Worm (Caenorhabditis elegans) whole organism, young adult: ENCODE measurements around the gene str-240.

ENCODE experiments used
- B0019.2 ChIP-seq: fragments of 200-800 bp; sonication (Bioruptor generic); conservative IDR thresholded peaks from 2 replicates; pipeline ENCODE4 v1.3.6; 2022; ENCODE audit warnings: missing genetic modification reagents, missing genetic modification characterization, missing compliant biosample characterization
- C06A6.2 ChIP-seq: fragments of 200-800 bp; sonication (Bioruptor generic); conservative IDR thresholded peaks from 2 replicates; pipeline ENCODE4 v1.3.6; 2022; ENCODE audit warnings: missing genetic modification characterization, missing compliant biosample characterization
- C17E4.6 ChIP-seq: fragments of 200-800 bp; sonication (Bioruptor generic); IDR thresholded peaks from 2 replicates; pipeline ENCODE4 v1.3.6; 2022; ENCODE audit warnings: missing genetic modification reagents, missing genetic modification characterization, missing compliant biosample characterization
- Y53F4B.3 ChIP-seq: fragments of 200-800 bp; sonication (Bioruptor generic); IDR thresholded peaks from 2 replicates; pipeline ENCODE4 v1.3.6; 2022; ENCODE audit warnings: missing genetic modification reagents, missing genetic modification characterization, missing compliant biosample characterization
- Y67H2A.10 ChIP-seq: fragments of 200-800 bp; sonication (Bioruptor generic); conservative IDR thresholded peaks from 2 replicates; pipeline ENCODE4 v1.3.6; 2022; ENCODE audit warnings: missing genetic modification reagents, missing genetic modification characterization, missing compliant biosample characterization
- aptf-2 ChIP-seq: fragments of 200-800 bp; sonication (Bioruptor generic); conservative IDR thresholded peaks from 2 replicates; pipeline ENCODE4 v1.3.6; 2022; ENCODE audit warnings: missing genetic modification reagents, missing genetic modification characterization, missing compliant biosample characterization
- attf-3 ChIP-seq: fragments of 200-800 bp; sonication (Bioruptor generic); conservative IDR thresholded peaks from 2 replicates; pipeline ENCODE4 v1.3.6; 2022; ENCODE audit warnings: missing genetic modification reagents, missing genetic modification characterization, missing compliant biosample characterization
- attf-5 ChIP-seq: fragments of 200-800 bp; sonication (Bioruptor generic); optimal IDR thresholded peaks from 2 replicates; lab custom pipeline; 2018; ENCODE audit warnings: mild to moderate bottlenecking, missing genetic modification characterization, missing compliant biosample characterization
- ccch-3 ChIP-seq: fragments of 200-800 bp; sonication (Bioruptor generic); optimal IDR thresholded peaks from 2 replicates; lab custom pipeline; 2018; ENCODE audit warnings: mild to moderate bottlenecking, missing genetic modification characterization, missing compliant biosample characterization
- ceh-100 ChIP-seq: fragments of 200-800 bp; sonication (Bioruptor generic); IDR thresholded peaks from 2 replicates; pipeline ENCODE4 v1.3.6; 2022; ENCODE audit warnings: missing genetic modification reagents, missing genetic modification characterization, missing compliant biosample characterization
- ceh-27 ChIP-seq: fragments of 200-800 bp; sonication (Bioruptor generic); optimal IDR thresholded peaks from 2 replicates; lab custom pipeline; 2018; ENCODE audit warnings: mild to moderate bottlenecking, missing genetic modification characterization, moderate library complexity, missing compliant biosample characterization
- ceh-40 ChIP-seq: fragments of 200-800 bp; sonication (Bioruptor generic); IDR thresholded peaks from 2 replicates; pipeline ENCODE4 v1.3.6; 2022; ENCODE audit warnings: missing genetic modification characterization, missing compliant biosample characterization
- ceh-58 ChIP-seq: fragments of 200-800 bp; sonication (Bioruptor generic); IDR thresholded peaks from 2 replicates; pipeline ENCODE4 v1.3.6; 2022; ENCODE audit warnings: missing genetic modification characterization, missing compliant biosample characterization
- chd-7 ChIP-seq: sonication (generic microtip); optimal IDR thresholded peaks from 2 replicates; lab custom pipeline; 2016; ENCODE audit warnings: mild to moderate bottlenecking, missing genetic modification characterization, moderate library complexity, missing compliant biosample characterization
- dox-1 ChIP-seq: fragments of 200-800 bp; sonication (Bioruptor generic); IDR thresholded peaks from 2 replicates; pipeline ENCODE4 v1.3.6; 2022; ENCODE audit warnings: missing genetic modification reagents, missing genetic modification characterization, missing compliant biosample characterization
- egl-18 ChIP-seq: fragments of 200-800 bp; sonication (Bioruptor generic); IDR thresholded peaks from 2 replicates; pipeline ENCODE4 v1.3.6; 2022; ENCODE audit warnings: missing genetic modification reagents, missing genetic modification characterization, missing compliant biosample characterization
- ets-4 ChIP-seq: fragments of 200-800 bp; sonication (Bioruptor generic); optimal IDR thresholded peaks from 2 replicates; lab custom pipeline; 2018; ENCODE audit warnings: mild to moderate bottlenecking, missing genetic modification characterization, missing compliant biosample characterization
- fkh-3 ChIP-seq: sonication (generic microtip); optimal IDR thresholded peaks from 2 replicates; lab custom pipeline; 2016; ENCODE audit warnings: mild to moderate bottlenecking, missing genetic modification characterization, missing compliant biosample characterization
- hlh-26 ChIP-seq: fragments of 200-800 bp; sonication (Bioruptor generic); conservative IDR thresholded peaks from 2 replicates; pipeline ENCODE4 v1.3.6; 2022; ENCODE audit warnings: missing genetic modification reagents, missing genetic modification characterization, missing compliant biosample characterization
- hmg-20 ChIP-seq: fragments of 200-800 bp; sonication (Bioruptor generic); IDR thresholded peaks from 2 replicates; pipeline ENCODE4 v1.3.6; 2022; ENCODE audit warnings: missing genetic modification reagents, missing genetic modification characterization, missing compliant biosample characterization
- let-607 ChIP-seq, 2 experiments: fragments of 200-800 bp in 1 of 2; sonication (Bioruptor generic) in 1 of 2; sonication (generic microtip) in 1 of 2; optimal IDR thresholded peaks; 2 replicates each; lab custom pipeline; 2016 to 2018; ENCODE audit warnings: mild to moderate bottlenecking in 2 of 2, missing compliant biosample characterization in 2 of 2, missing genetic modification characterization in 2 of 2, moderate library complexity in 2 of 2, missing genotype in 1 of 2
- lin-40 ChIP-seq: sonication (generic microtip); optimal IDR thresholded peaks from 2 replicates; lab custom pipeline; 2016; ENCODE audit warnings: missing genetic modification characterization, mild to moderate bottlenecking, missing compliant biosample characterization, missing genotype, missing genetic modification reagents
- lsl-1 ChIP-seq: fragments of 200-800 bp; sonication (Bioruptor generic); optimal IDR thresholded peaks from 2 replicates; lab custom pipeline; 2018; ENCODE audit warnings: mild to moderate bottlenecking, missing genetic modification characterization, moderate library complexity, missing compliant biosample characterization
- madf-6 ChIP-seq: fragments of 200-800 bp; sonication (Bioruptor generic); IDR thresholded peaks from 2 replicates; pipeline ENCODE4 v1.3.6; 2022; ENCODE audit warnings: missing genetic modification reagents, missing genetic modification characterization, missing compliant biosample characterization
- nfya-2 ChIP-seq: fragments of 200-800 bp; sonication (Bioruptor generic); IDR thresholded peaks from 2 replicates; pipeline ENCODE4 v1.3.6; 2022; ENCODE audit warnings: missing genetic modification reagents, missing genetic modification characterization, missing compliant biosample characterization
- nhr-90 ChIP-seq: sonication (generic microtip); optimal IDR thresholded peaks from 2 replicates; lab custom pipeline; 2016; ENCODE audit warnings: missing genotype, mild to moderate bottlenecking, missing genetic modification characterization, missing compliant biosample characterization
- pbrm-1 ChIP-seq: fragments of 200-800 bp; sonication (Bioruptor generic); IDR thresholded peaks from 2 replicates; pipeline ENCODE4 v1.3.6; 2022; ENCODE audit warnings: missing genetic modification reagents, missing genetic modification characterization, missing compliant biosample characterization
- rcor-1 ChIP-seq: fragments of 200-800 bp; sonication (Bioruptor generic); IDR thresholded peaks from 2 replicates; pipeline ENCODE4 v1.3.6; 2022; ENCODE audit warnings: missing genetic modification reagents, missing genetic modification characterization, missing compliant biosample characterization
- sdz-38 ChIP-seq: sonication (generic microtip); optimal IDR thresholded peaks from 2 replicates; lab custom pipeline; 2016; ENCODE audit warnings: missing genotype, missing genetic modification characterization, missing compliant biosample characterization
- sea-2 ChIP-seq: fragments of 200-800 bp; sonication (Bioruptor generic); IDR thresholded peaks from 2 replicates; pipeline ENCODE4 v1.3.6; 2022; ENCODE audit warnings: missing genetic modification characterization, missing compliant biosample characterization
- unc-130 ChIP-seq: sonication (generic microtip); optimal IDR thresholded peaks from 2 replicates; lab custom pipeline; 2016; ENCODE audit warnings: missing genetic modification reagents, missing genetic modification characterization, missing compliant biosample characterization
- unc-62 ChIP-seq: fragments of 150-350 bp; optimal IDR thresholded peaks from 2 replicates; lab custom pipeline; 2014; ENCODE audit warnings: missing biosample characterization, missing genetic modification reagents, missing genetic modification characterization
- zfh-2 ChIP-seq: fragments of 200-800 bp; sonication (Bioruptor generic); conservative IDR thresholded peaks from 2 replicates; pipeline ENCODE4 v1.3.6; 2022; ENCODE audit warnings: missing genetic modification reagents, missing genetic modification characterization, missing compliant biosample characterization
- zim-3 ChIP-seq: sonication (generic microtip); optimal IDR thresholded peaks from 2 replicates; lab custom pipeline; 2017; ENCODE audit warnings: mild to moderate bottlenecking, missing genetic modification characterization, moderate library complexity, missing compliant biosample characterization
- ztf-18 ChIP-seq: sonication (generic microtip); optimal IDR thresholded peaks from 2 replicates; lab custom pipeline; 2016; ENCODE audit warnings: missing genotype, mild to moderate bottlenecking, missing genetic modification characterization, missing compliant biosample characterization
- ztf-25 ChIP-seq: fragments of 200-800 bp; sonication (Bioruptor generic); IDR thresholded peaks from 2 replicates; pipeline ENCODE4 v1.3.6; 2022; ENCODE audit warnings: missing genetic modification reagents, missing genetic modification characterization, missing compliant biosample characterization
- ztf-26 ChIP-seq: sonication (generic microtip); optimal IDR thresholded peaks from 2 replicates; lab custom pipeline; 2017; ENCODE audit warnings: missing genetic modification characterization, missing compliant biosample characterization
- ztf-6 ChIP-seq: fragments of 200-800 bp; sonication (Bioruptor generic); IDR thresholded peaks from 2 replicates; pipeline ENCODE4 v1.3.6; 2022; ENCODE audit warnings: missing genetic modification reagents, missing genetic modification characterization, missing compliant biosample characterization

str-240 gene

DNA sequence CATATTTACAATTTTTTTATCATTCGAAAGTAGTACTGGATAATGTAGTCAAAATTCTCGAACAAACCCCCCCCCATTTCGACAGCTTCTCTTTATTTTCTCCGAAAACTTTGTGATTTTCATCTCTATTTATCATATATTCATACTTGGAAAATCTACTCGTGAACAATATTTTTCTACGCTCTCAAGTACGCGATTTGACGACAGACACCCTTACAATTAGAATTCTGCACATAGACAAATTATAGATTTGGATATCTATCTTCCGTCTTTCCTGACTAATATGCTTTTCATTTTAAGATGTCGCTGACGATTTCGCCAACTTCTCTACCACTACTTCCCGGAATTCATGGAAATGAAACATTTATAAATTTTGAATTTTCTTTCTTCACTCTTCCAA is 15.8 kb downstream of the str-240 start, which contains the start of gene sru-28:
Gene sru-28 (plus strand): TSS at position 301 of the 400 bp plus-strand sequence.
- TF ChIP-seq Y53F4B.3 (GFP tag; lab: Robert Waterston, UW) (no peak), ztf-18 (tag; lab: Kevin White, UChicago) (no peak)

ce11 chrV:1499140-1499539 is 22.6 kb downstream of the str-240 start, which contains the start of gene sru-27:
Gene sru-27, plus strand, starts transcription at chrV:1499440.
- TF ChIP-seq aptf-2 (no peak), ceh-27 (GFP tag; lab: Kevin White, UChicago) (no peak), lsl-1 (no peak), ccch-3 (no peak), unc-130 (no peak), zfh-2 (GFP tag; lab: Robert Waterston, UW) (no peak), attf-3 (GFP tag; lab: Robert Waterston, UW) (no peak), ztf-6 (GFP tag; lab: Robert Waterston, UW) (no peak), rcor-1 (no peak), zim-3 (no peak), lin-40 (tag; lab: Kevin White, UChicago) (no peak), sea-2 (GFP tag; lab: Robert Waterston, UW) (no peak), ceh-40 (GFP tag; lab: Robert Waterston, UW) (no peak), nhr-90 (tag; lab: Kevin White, UChicago) (no peak), let-607 (tag; optimal IDR thresholded peaks at IDR 0.05; lab: Kevin White, UChicago) (no peak), chd-7 (no peak), C06A6.2 (GFP tag; lab: Robert Waterston, UW) (no peak), ceh-58 (GFP tag; lab: Robert Waterston, UW) (no peak)
- TF ChIP-seq, all 124 proteins: peak for 0

ce11 chrV:1495752-1496151 is 26.0 kb downstream of the str-240 start:
- TF ChIP-seq pbrm-1 (GFP tag; lab: Robert Waterston, UW) (no peak), ztf-26 (tag; lab: Kevin White, UChicago) (no peak), sdz-38 (no peak), attf-5 (GFP tag; lab: Kevin White, UChicago) (no peak), ets-4 (GFP tag; lab: Kevin White, UChicago) (no peak), fkh-3 (tag; lab: Kevin White, UChicago) (no peak), dox-1 (GFP tag; lab: Robert Waterston, UW) (no peak), Y67H2A.10 (no peak), B0019.2 (GFP tag; lab: Robert Waterston, UW) (no peak), ccch-3 (no peak), ztf-25 (GFP tag; lab: Robert Waterston, UW) (no peak), egl-18 (GFP tag; lab: Robert Waterston, UW) (no peak), C17E4.6 (no peak), C06A6.2 (GFP tag; lab: Robert Waterston, UW) (no peak), madf-6 (no peak), hlh-26 (GFP tag; lab: Robert Waterston, UW) (no peak), rcor-1 (no peak), nfya-2 (GFP tag; lab: Robert Waterston, UW) (no peak), hmg-20 (GFP tag; lab: Robert Waterston, UW) (no peak)

ce11 chrV:1495334-1495733 is 26.4 kb downstream of the str-240 start, which contains the start of gene C38C3.3:
Gene C38C3.3, plus strand, starts transcription at chrV:1495634.
- TF ChIP-seq Y67H2A.10: no peak
- TF ChIP-seq ceh-100 (GFP tag; lab: Robert Waterston, UW): no peak
- TF ChIP-seq unc-62 (GFP tag; lab: Kevin White, UChicago): no peak
